Worm (Caenorhabditis elegans): Measurements from ENCODE around the gene C16C8.25.

The C16C8.25 gene

ce11 chrII:3437393-3437792 is 11.6 kb upstream of the C16C8.25 start:
- TF ChIP-seq ztf-4 (tag; optimal IDR thresholded peaks at IDR 0.05): no peak
- TF ChIP-seq elt-1 (tag; optimal IDR thresholded peaks at IDR 0.05): no peak
- no peak for TF ChIP-seq dmd-4 (tag; optimal IDR thresholded peaks at IDR 0.05)
- TF ChIP-seq skn-1 (tag; optimal IDR thresholded peaks at IDR 0.05): no peak
- TF ChIP-seq crh-2 (tag; optimal IDR thresholded peaks at IDR 0.05): no peak

- TF ChIP-seq nhr-77 (tag; optimal IDR thresholded peaks at IDR 0.05) (no peak), blmp-1 (tag; optimal IDR thresholded peaks at IDR 0.05; ENCODE audit: insufficient read depth) (peak; percentile 39)
Measured at ce11 chrII:3438280-3438679, 10.8 kb upstream of the C16C8.25 start.

ce11 chrII:3439244-3439698 is 9.8 kb upstream of the C16C8.25 start:
- TF ChIP-seq egl-27 (tag; optimal IDR thresholded peaks at IDR 0.05) (peak; percentile 7), gmeb-1 (tag; optimal IDR thresholded peaks at IDR 0.05) (peak; percentile 46), lin-13 (GFP tag; optimal IDR thresholded peaks at IDR 0.05) (peak; percentile 27), sma-9 (GFP tag; optimal IDR thresholded peaks at IDR 0.05) (peak; percentile 16), sma-9 (tag; optimal IDR thresholded peaks at IDR 0.05) (no peak), sma-3 (GFP tag; optimal IDR thresholded peaks at IDR 0.05) (peak; percentile 68), crh-2 (tag; optimal IDR thresholded peaks at IDR 0.05) (peak; percentile 29), lin-11 (tag; optimal IDR thresholded peaks at IDR 0.05) (no peak), ama-1 (optimal IDR thresholded peaks at IDR 0.05) (no peak), nhr-129 (tag; optimal IDR thresholded peaks at IDR 0.05) (peak; percentile 12), blmp-1 (tag; optimal IDR thresholded peaks at IDR 0.05; ENCODE audit: insufficient read depth) (no peak), lsy-2 (tag; optimal IDR thresholded peaks at IDR 0.05) (no peak), nhr-21 (tag; optimal IDR thresholded peaks at IDR 0.05) (peak; percentile 6), snpc-4 (tag; optimal IDR thresholded peaks at IDR 0.05) (no peak), fos-1 (tag; optimal IDR thresholded peaks at IDR 0.05) (peak; percentile 64)

DNA sequence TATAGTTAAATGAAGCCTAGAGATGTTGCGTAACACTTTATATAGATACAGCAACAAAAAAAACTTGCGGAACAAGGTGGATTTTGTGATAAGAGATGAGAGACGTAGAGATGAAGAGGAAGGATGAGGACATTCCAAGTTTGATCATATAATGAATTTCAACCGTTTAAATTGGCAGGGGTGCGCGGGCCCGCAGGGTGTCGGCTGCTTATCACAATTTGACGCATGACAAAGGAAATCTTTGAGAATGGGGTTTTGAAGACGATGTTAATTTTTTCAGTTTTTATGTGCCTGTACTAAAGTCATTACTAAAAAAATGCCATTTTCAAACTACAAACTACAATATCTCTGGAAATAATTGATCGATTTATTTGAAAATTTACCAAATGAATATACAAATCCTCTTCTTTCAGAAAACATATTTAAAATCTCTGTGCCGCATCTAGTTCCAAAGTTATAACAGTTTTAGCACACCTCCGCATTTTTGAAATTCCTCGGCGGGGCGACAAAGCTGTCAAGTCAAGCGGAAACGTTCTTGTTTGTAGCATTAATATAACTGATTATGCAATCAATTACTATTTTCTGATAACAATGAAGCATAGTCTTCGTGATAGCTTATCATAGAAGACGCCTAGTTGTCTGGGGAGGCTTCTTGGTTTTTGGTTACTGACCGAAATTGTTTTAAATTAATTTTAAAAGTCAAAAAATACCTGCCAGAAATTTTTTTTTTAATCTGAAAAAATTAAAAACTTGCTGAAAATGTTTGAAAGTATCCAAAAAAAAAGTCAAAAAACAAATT is 9.0 kb upstream of the C16C8.25 start:
- no peak for TF ChIP-seq ceh-82 (tag; optimal IDR thresholded peaks at IDR 0.05)
- no peak for TF ChIP-seq egl-27 (tag; optimal IDR thresholded peaks at IDR 0.05)
- peak; percentile 90 for TF ChIP-seq sma-9 (GFP tag; optimal IDR thresholded peaks at IDR 0.05)
- no peak for TF ChIP-seq sma-9 (tag; optimal IDR thresholded peaks at IDR 0.05)
- TF ChIP-seq C34F6.9 (tag; optimal IDR thresholded peaks at IDR 0.05): no peak
- no peak for TF ChIP-seq peb-1 (tag; optimal IDR thresholded peaks at IDR 0.05)
- TF ChIP-seq nhr-23 (tag; optimal IDR thresholded peaks at IDR 0.05): no peak
- TF ChIP-seq lin-13 (GFP tag; optimal IDR thresholded peaks at IDR 0.05): no peak
- peak; percentile 66 for TF ChIP-seq sma-3 (GFP tag; optimal IDR thresholded peaks at IDR 0.05)
- TF ChIP-seq zag-1 (tag; optimal IDR thresholded peaks at IDR 0.05): no peak
- TF ChIP-seq ztf-11 (tag; optimal IDR thresholded peaks at IDR 0.05): no peak
- no peak for TF ChIP-seq nhr-6 (tag; optimal IDR thresholded peaks at IDR 0.05)
- no peak for TF ChIP-seq ceh-16 (tag; optimal IDR thresholded peaks at IDR 0.05)
- TF ChIP-seq F13H6.1 (tag; optimal IDR thresholded peaks at IDR 0.05): no peak
- TF ChIP-seq nhr-12 (tag; optimal IDR thresholded peaks at IDR 0.05): no peak
- peak; percentile 72 for TF ChIP-seq fos-1 (tag; optimal IDR thresholded peaks at IDR 0.05)
- TF ChIP-seq lin-11 (tag; optimal IDR thresholded peaks at IDR 0.05): no peak
- no peak for TF ChIP-seq aly-2 (tag; optimal IDR thresholded peaks at IDR 0.05)
- peak; percentile 59 for TF ChIP-seq snpc-4 (tag; optimal IDR thresholded peaks at IDR 0.05)
- TF ChIP-seq ZK546.5 (tag; optimal IDR thresholded peaks at IDR 0.05): no peak
- no peak for TF ChIP-seq mbf-1 (tag; optimal IDR thresholded peaks at IDR 0.05)
- no peak for TF ChIP-seq skn-1 (tag; optimal IDR thresholded peaks at IDR 0.05)
- no peak for TF ChIP-seq lsy-2 (tag; optimal IDR thresholded peaks at IDR 0.05)
- no peak for TF ChIP-seq elt-1 (tag; optimal IDR thresholded peaks at IDR 0.05)
- no peak for TF ChIP-seq nhr-25 (tag; optimal IDR thresholded peaks at IDR 0.05)
- TF ChIP-seq nhr-11 (tag; optimal IDR thresholded peaks at IDR 0.05): no peak

DNA sequence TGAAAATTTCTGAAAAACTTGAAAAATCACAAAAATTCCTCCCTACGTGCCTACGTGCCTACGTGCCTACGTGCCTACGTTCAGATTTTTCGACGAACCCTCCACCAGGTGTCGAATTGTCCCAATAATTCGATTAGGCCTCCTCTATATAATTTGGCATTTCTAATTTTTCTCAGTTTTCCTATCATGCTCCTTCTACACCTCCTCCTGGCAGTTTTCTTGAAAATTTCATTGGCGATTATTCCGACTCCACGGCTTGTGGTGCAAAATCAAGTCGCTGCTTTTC is 8.4 kb upstream of the C16C8.25 start, which contains the start of gene C16C8.17:
TSS of gene C16C8.17 (plus strand) at position 187 of the 286 bp plus-strand sequence.
- TF ChIP-seq aly-2 (tag; optimal IDR thresholded peaks at IDR 0.05) (no peak), crh-2 (tag; optimal IDR thresholded peaks at IDR 0.05) (no peak), mab-5 (tag; optimal IDR thresholded peaks at IDR 0.05) (no peak), lin-11 (tag; optimal IDR thresholded peaks at IDR 0.05) (no peak), mbf-1 (tag; optimal IDR thresholded peaks at IDR 0.05) (no peak), nhr-237 (tag; optimal IDR thresholded peaks at IDR 0.05) (no peak), lin-13 (GFP tag; optimal IDR thresholded peaks at IDR 0.05) (no peak), unc-62 (GFP tag; optimal IDR thresholded peaks at IDR 0.05) (no peak), R02D3.7 (tag; optimal IDR thresholded peaks at IDR 0.05) (no peak), ztf-4 (tag; optimal IDR thresholded peaks at IDR 0.05) (no peak), sem-4 (tag; optimal IDR thresholded peaks at IDR 0.05) (no peak), unc-39 (tag; optimal IDR thresholded peaks at IDR 0.05) (no peak), nhr-12 (tag; optimal IDR thresholded peaks at IDR 0.05) (no peak), sma-9 (GFP tag; optimal IDR thresholded peaks at IDR 0.05) (no peak), sma-9 (tag; optimal IDR thresholded peaks at IDR 0.05) (no peak), nhr-77 (tag; optimal IDR thresholded peaks at IDR 0.05) (no peak), lsy-2 (tag; optimal IDR thresholded peaks at IDR 0.05) (no peak)
